Worm (Caenorhabditis elegans) whole organism, young adult: ENCODE results near the gene osm-8.

Source experiments
- dox-1 ChIP-seq: fragments of 200-800 bp; sonication (Bioruptor generic); IDR thresholded peaks from 2 replicates; pipeline ENCODE4 v1.3.6; 2022; ENCODE audit warnings: missing genetic modification reagents, missing genetic modification characterization, missing compliant biosample characterization
- ets-4 ChIP-seq: fragments of 200-800 bp; sonication (Bioruptor generic); optimal IDR thresholded peaks from 2 replicates; lab custom pipeline; 2018; ENCODE audit warnings: mild to moderate bottlenecking, missing genetic modification characterization, missing compliant biosample characterization
- madf-10 ChIP-seq: sonication (generic microtip); optimal IDR thresholded peaks from 2 replicates; lab custom pipeline; 2016; ENCODE audit warnings: mild to moderate bottlenecking, missing genetic modification characterization, missing compliant biosample characterization
- madf-3 ChIP-seq: fragments of 200-800 bp; sonication (Bioruptor generic); IDR thresholded peaks from 2 replicates; pipeline ENCODE4 v1.3.6; 2022; ENCODE audit warnings: missing genetic modification reagents, missing genetic modification characterization, missing compliant biosample characterization
- pha-4 ChIP-seq: fragments of 150-350 bp; sonication (generic microtip); optimal IDR thresholded peaks from 2 replicates; lab custom pipeline; 2014; ENCODE audit warnings: missing biosample characterization, missing genetic modification reagents, missing genetic modification characterization
- unc-62 ChIP-seq: fragments of 150-350 bp; optimal IDR thresholded peaks from 2 replicates; lab custom pipeline; 2014; ENCODE audit warnings: missing biosample characterization, missing genetic modification reagents, missing genetic modification characterization

ce11 chrII:7605306-7605705, at the start of gene osm-8:
- TF ChIP-seq pha-4 (tag; lab: Kevin White, UChicago) = no peak
- no peak for TF ChIP-seq unc-62 (GFP tag; lab: Kevin White, UChicago)
- no peak for TF ChIP-seq dox-1 (GFP tag; lab: Robert Waterston, UW)
- no peak for TF ChIP-seq ets-4 (GFP tag; lab: Kevin White, UChicago)
- TF ChIP-seq madf-10 = no peak
- no peak for TF ChIP-seq madf-3 (GFP tag; lab: Robert Waterston, UW)
